Worm (Caenorhabditis elegans) whole organism, L4/young adult: ENCODE measurements around the gene K09F6.9.
"Not testable (repeated sequence)": the region's sequence is repeated elsewhere in the genome, so short reads cannot be mapped to it uniquely, and the experiment has no call there.

Source experiments
- W03F9.2 ChIP-seq: fragments of 150-350 bp; optimal IDR thresholded peaks from 2 replicates; lab custom pipeline; 2014; ENCODE audit warnings: missing biosample characterization, missing genetic modification characterization
- dao-5 ChIP-seq: sonication (generic microtip); optimal IDR thresholded peaks from 2 replicates; lab custom pipeline; 2016; ENCODE audit warnings: missing genotype, missing genetic modification characterization, moderate library complexity, missing compliant biosample characterization
- him-1 ChIP-seq: sonication (generic microtip); optimal IDR thresholded peaks from 2 replicates; lab custom pipeline; 2016; ENCODE audit warnings: missing genotype, missing genetic modification reagents, missing genetic modification characterization, missing compliant biosample characterization

Gene K09F6.9

DNA sequence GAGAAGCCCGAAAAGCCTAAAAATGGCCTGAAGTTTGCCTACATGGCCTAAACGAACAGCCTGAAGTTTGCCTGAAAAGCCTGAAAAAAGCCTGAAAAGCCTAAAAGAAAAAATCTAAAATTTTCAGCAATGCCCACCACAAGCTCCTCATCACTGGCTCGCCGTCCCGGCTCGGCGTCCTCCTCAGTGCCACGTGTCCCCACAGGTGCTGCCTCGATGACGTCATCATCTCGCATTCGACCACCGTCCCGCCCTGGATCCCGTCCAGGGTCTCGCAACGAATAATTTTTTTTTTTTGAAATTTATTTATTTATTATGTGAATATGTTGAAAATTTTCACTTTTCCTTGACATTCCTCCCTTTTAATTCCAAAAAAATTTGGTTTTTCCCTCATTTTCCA lies 28.8 kb downstream of the K09F6.9 start:
- TF ChIP-seq him-1 (tag; lab: Kevin White, UChicago) (no peak), W03F9.2 (tag; lab: Kevin White, UChicago) (no peak), dao-5 (no peak)

DNA sequence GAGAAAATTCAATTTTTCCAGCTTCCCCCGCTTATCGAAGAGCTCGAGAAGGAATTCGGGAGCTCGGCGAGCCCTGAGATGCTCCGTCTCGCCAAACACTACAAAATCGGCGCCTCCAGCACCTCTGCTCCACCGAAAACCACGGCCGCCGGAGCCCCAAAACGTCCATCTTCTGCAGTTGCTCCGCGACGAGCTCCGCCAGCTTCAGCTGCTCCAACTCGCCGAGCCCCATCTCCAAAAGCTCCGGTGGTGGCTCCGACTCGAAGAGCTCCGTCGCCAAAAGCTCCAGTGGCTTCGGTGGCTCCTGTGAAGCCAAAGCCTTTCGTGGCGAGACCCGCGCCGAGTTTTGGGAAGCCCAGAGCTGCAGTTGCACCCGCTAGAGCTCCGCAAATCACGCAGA lies 30.9 kb downstream of the K09F6.9 start:
- TF ChIP-seq him-1 (tag; lab: Kevin White, UChicago): no peak
- no peak for TF ChIP-seq W03F9.2 (tag; lab: Kevin White, UChicago)
- no peak for TF ChIP-seq dao-5

DNA sequence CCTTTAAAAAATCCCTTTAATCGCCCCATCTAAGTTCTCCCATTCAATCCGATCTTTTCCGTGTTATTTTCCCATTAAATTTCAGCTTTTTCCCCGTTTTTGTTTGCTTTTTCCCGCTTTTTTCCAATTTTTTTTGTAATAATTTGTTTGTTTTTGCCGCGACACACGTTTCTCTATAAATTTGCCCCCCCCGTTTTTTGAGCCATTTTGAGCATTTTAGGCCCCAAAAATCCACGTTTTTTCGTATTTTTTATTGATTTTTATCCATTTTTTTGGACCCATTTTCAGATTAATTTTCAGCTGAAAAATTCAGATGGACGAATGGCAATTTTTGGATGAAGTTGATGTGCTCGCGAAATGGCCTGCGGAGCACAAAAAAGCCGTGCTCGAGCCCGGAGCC lies 39.2 kb downstream of the K09F6.9 start, which contains the start of gene F54A3.2:
TSS of gene F54A3.2 (plus strand) at position 301 of the 400 bp plus-strand sequence.
- TF ChIP-seq him-1 (tag; lab: Kevin White, UChicago): no peak
- no peak for TF ChIP-seq dao-5
- TF ChIP-seq W03F9.2 (tag; lab: Kevin White, UChicago): no peak

- TF ChIP-seq W03F9.2 (tag; lab: Kevin White, UChicago) (no peak), him-1 (tag; lab: Kevin White, UChicago) (no peak), dao-5 (no peak)
Observed at ce11 chrII:2236352-2236751, 46.1 kb downstream of the K09F6.9 start.

- no peak for TF ChIP-seq W03F9.2 (tag; lab: Kevin White, UChicago)
- TF ChIP-seq him-1 (tag; lab: Kevin White, UChicago): no peak
- TF ChIP-seq dao-5: no peak
Observed at ce11 chrII:2233240-2233639, 49.3 kb downstream of the K09F6.9 start, which contains the start of gene cct-3. cct-3 (plus strand) TSS chrII:2233540.

DNA sequence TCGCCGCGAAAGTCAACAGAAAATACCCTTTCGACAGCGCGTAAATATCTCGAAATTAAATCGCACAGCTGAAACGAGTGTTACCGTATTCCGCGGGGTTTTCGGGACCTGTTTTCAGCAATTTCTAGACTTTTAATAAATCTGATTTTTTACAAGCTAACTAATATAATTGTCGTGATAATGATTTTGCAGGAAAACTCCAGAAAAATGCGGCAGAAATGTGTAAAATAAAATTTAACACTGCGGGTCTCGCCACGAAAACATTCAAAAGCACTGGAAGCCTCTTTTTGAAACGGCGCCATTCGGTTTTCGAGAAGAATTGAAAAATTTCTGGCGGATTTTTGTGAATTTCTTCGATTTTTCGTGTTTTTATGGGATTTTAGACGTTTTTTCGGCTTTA lies 50.1 kb downstream of the K09F6.9 start, which contains the start of gene F54A3.6:
TSS of gene F54A3.6 (minus strand) at position 42 of the 400 bp plus-strand sequence.
- not testable (repeated sequence) for TF ChIP-seq him-1 (tag; lab: Kevin White, UChicago); W03F9.2 (tag; lab: Kevin White, UChicago); dao-5
